Worm (Caenorhabditis elegans) whole organism, late embryonic: ENCODE results near the gene W02B3.7.

Experiments
- ama-1 ChIP-seq: fragments of 150-350 bp; optimal IDR thresholded peaks from 2 replicates; lab custom pipeline; 2014
- ceh-34 ChIP-seq: sonication (generic microtip); optimal IDR thresholded peaks from 2 replicates; lab custom pipeline; 2016; ENCODE audit warnings: mild to moderate bottlenecking, missing genetic modification characterization, missing compliant biosample characterization
- ceh-9 ChIP-seq: sonication (generic microtip); optimal IDR thresholded peaks from 2 replicates; lab custom pipeline; 2016; ENCODE audit warnings: mild to moderate bottlenecking, missing genetic modification characterization, inconsistent platforms, missing compliant biosample characterization
- elt-2 ChIP-seq: sonication (generic microtip); optimal IDR thresholded peaks from 2 replicates; lab custom pipeline; 2016; ENCODE audit warnings: missing genetic modification reagents, missing genetic modification characterization, missing compliant biosample characterization
- fkh-10 ChIP-seq: fragments of 150-350 bp; optimal IDR thresholded peaks from 2 replicates; lab custom pipeline; 2014; ENCODE audit warnings: missing biosample characterization, missing genetic modification reagents, missing genetic modification characterization
- hlh-30 ChIP-seq: sonication (generic microtip); optimal IDR thresholded peaks from 2 replicates; lab custom pipeline; 2017; ENCODE audit warnings: antibody characterized with exemption, missing genetic modification characterization, missing compliant biosample characterization; ENCODE audit not compliant: insufficient read depth
- hlh-6 ChIP-seq: sonication (generic microtip); optimal IDR thresholded peaks from 2 replicates; lab custom pipeline; 2016; ENCODE audit warnings: missing genotype, missing genetic modification characterization, missing compliant biosample characterization
- nhr-11 ChIP-seq: fragments of 150-350 bp; optimal IDR thresholded peaks from 2 replicates; lab custom pipeline; 2014; ENCODE audit warnings: missing biosample characterization, missing genetic modification characterization
- pha-4 ChIP-seq: fragments of 150-350 bp; optimal IDR thresholded peaks from 2 replicates; lab custom pipeline; 2018; ENCODE audit warnings: missing biosample characterization, missing genetic modification reagents, missing genetic modification characterization
- pqm-1 ChIP-seq: sonication (generic microtip); optimal IDR thresholded peaks from 2 replicates; lab custom pipeline; 2016; ENCODE audit warnings: missing genetic modification characterization, missing compliant biosample characterization
- syd-9 ChIP-seq: sonication (generic microtip); optimal IDR thresholded peaks from 2 replicates; lab custom pipeline; 2016; ENCODE audit warnings: mild to moderate bottlenecking, missing genetic modification characterization, moderate library complexity, missing compliant biosample characterization
- tbx-2 ChIP-seq: sonication (generic microtip); optimal IDR thresholded peaks from 2 replicates; lab custom pipeline; 2016; ENCODE audit warnings: missing genetic modification characterization, missing compliant biosample characterization

ce11 chrIII:647248-647647 lies 44.6 kb downstream of the W02B3.7 start:
- TF ChIP-seq elt-2 (tag; lab: Kevin White, UChicago): no peak
- no peak for TF ChIP-seq pqm-1 (tag; lab: Kevin White, UChicago)
- TF ChIP-seq ceh-9 (tag; lab: Kevin White, UChicago): no peak
- no peak for TF ChIP-seq syd-9 (tag; lab: Kevin White, UChicago)
- no peak for TF ChIP-seq pha-4 (tag; lab: Kevin White, UChicago)
- TF ChIP-seq tbx-2 (tag; lab: Kevin White, UChicago): peak; percentile 22
- TF ChIP-seq ama-1 (lab: Kevin White, UChicago): no peak
- peak; percentile 2 for TF ChIP-seq ceh-34 (tag; lab: Kevin White, UChicago)
- TF ChIP-seq nhr-11 (tag; lab: Kevin White, UChicago): no peak
- no peak for TF ChIP-seq hlh-30 (tag; lab: Kevin White, UChicago)
- TF ChIP-seq hlh-6 (tag; lab: Kevin White, UChicago): no peak
- no peak for TF ChIP-seq fkh-10 (GFP tag; lab: Kevin White, UChicago)
